Worm (Caenorhabditis elegans) whole organism, L2 larva: ENCODE results near the gene ZK930.4.

Experiments used
- C34F6.9 ChIP-seq: fragments of 150-350 bp; optimal IDR thresholded peaks from 2 replicates; lab custom pipeline; 2014; ENCODE audit warnings: missing biosample characterization, missing genetic modification characterization
- F13H6.1 ChIP-seq: sonication (generic microtip); optimal IDR thresholded peaks from 2 replicates; lab custom pipeline; 2016; ENCODE audit warnings: missing genetic modification characterization, missing compliant biosample characterization
- Y55F3AM.14 ChIP-seq: fragments of 200-800 bp; sonication (Bioruptor generic); optimal IDR thresholded peaks from 2 replicates; lab custom pipeline; 2018; ENCODE audit warnings: mild to moderate bottlenecking, missing genetic modification characterization, missing compliant biosample characterization
- alr-1 ChIP-seq: fragments of 150-350 bp; optimal IDR thresholded peaks from 2 replicates; lab custom pipeline; 2014; ENCODE audit warnings: missing biosample characterization, missing genetic modification characterization
- aly-2 ChIP-seq: fragments of 150-350 bp; optimal IDR thresholded peaks from 2 replicates; lab custom pipeline; 2014; ENCODE audit warnings: missing biosample characterization, missing genetic modification characterization
- ceh-16 ChIP-seq: fragments of 150-350 bp; optimal IDR thresholded peaks from 2 replicates; lab custom pipeline; 2014; ENCODE audit warnings: missing biosample characterization, missing genetic modification characterization
- egl-27 ChIP-seq: sonication (generic microtip); optimal IDR thresholded peaks from 3 replicates; lab custom pipeline; 2017; ENCODE audit warnings: missing biosample characterization, missing genetic modification reagents, missing genetic modification characterization
- elt-1 ChIP-seq: fragments of 150-350 bp; optimal IDR thresholded peaks from 2 replicates; lab custom pipeline; 2014; ENCODE audit warnings: missing biosample characterization, missing genetic modification characterization
- elt-3 ChIP-seq: sonication (generic microtip); optimal IDR thresholded peaks from 2 replicates; lab custom pipeline; 2017; ENCODE audit warnings: missing biosample characterization, missing genetic modification characterization
- lin-11 ChIP-seq: fragments of 150-350 bp; sonication (generic microtip); optimal IDR thresholded peaks from 2 replicates; lab custom pipeline; 2014; ENCODE audit warnings: missing biosample characterization, missing genetic modification characterization, inconsistent platforms, mixed read lengths
- lin-13 ChIP-seq: fragments of 150-350 bp; optimal IDR thresholded peaks from 2 replicates; lab custom pipeline; 2014; ENCODE audit warnings: missing biosample characterization, missing genetic modification reagents, missing genetic modification characterization
- lin-39 ChIP-seq: fragments of 150-350 bp; optimal IDR thresholded peaks from 2 replicates; lab custom pipeline; 2014; ENCODE audit warnings: missing biosample characterization, missing genetic modification reagents, missing genetic modification characterization
- mab-5 ChIP-seq: fragments of 150-350 bp; optimal IDR thresholded peaks from 2 replicates; lab custom pipeline; 2014; ENCODE audit warnings: missing biosample characterization, missing genetic modification characterization
- mdl-1 ChIP-seq, 2 experiments: fragments of 150-350 bp in 1 of 2; sonication (generic microtip) in 1 of 2; optimal IDR thresholded peaks; 2 replicates each; lab custom pipeline; 2017; ENCODE audit warnings: missing biosample characterization in 2 of 2, missing genetic modification characterization in 2 of 2
- nhr-11 ChIP-seq: fragments of 150-350 bp; optimal IDR thresholded peaks from 2 replicates; lab custom pipeline; 2014; ENCODE audit warnings: missing biosample characterization, missing genetic modification characterization
- nhr-12 ChIP-seq: fragments of 150-350 bp; optimal IDR thresholded peaks from 2 replicates; lab custom pipeline; 2014; ENCODE audit warnings: missing biosample characterization, missing genetic modification characterization
- nhr-129 ChIP-seq: fragments of 150-350 bp; optimal IDR thresholded peaks from 2 replicates; lab custom pipeline; 2014; ENCODE audit warnings: missing biosample characterization, missing genetic modification characterization
- nhr-23 ChIP-seq: fragments of 150-350 bp; optimal IDR thresholded peaks from 2 replicates; lab custom pipeline; 2014; ENCODE audit warnings: missing biosample characterization, missing genetic modification reagents, missing genetic modification characterization
- nhr-25 ChIP-seq: fragments of 150-350 bp; sonication (generic microtip); optimal IDR thresholded peaks from 3 replicates; lab custom pipeline; 2014; ENCODE audit warnings: missing biosample characterization, missing genetic modification characterization
- nhr-6 ChIP-seq: fragments of 150-350 bp; optimal IDR thresholded peaks from 2 replicates; lab custom pipeline; 2014; ENCODE audit warnings: missing biosample characterization, missing genetic modification characterization
- nhr-77 ChIP-seq: fragments of 150-350 bp; optimal IDR thresholded peaks from 2 replicates; lab custom pipeline; 2014; ENCODE audit warnings: missing biosample characterization, missing genetic modification characterization
- peb-1 ChIP-seq: fragments of 150-350 bp; optimal IDR thresholded peaks from 2 replicates; lab custom pipeline; 2014; ENCODE audit warnings: missing biosample characterization, missing genetic modification characterization
- sem-4 ChIP-seq: fragments of 150-350 bp; optimal IDR thresholded peaks from 2 replicates; lab custom pipeline; 2014; ENCODE audit warnings: missing biosample characterization, missing genetic modification reagents, missing genetic modification characterization
- skn-1 ChIP-seq: sonication (generic microtip); optimal IDR thresholded peaks from 2 replicates; lab custom pipeline; 2017; ENCODE audit warnings: missing biosample characterization, missing genetic modification characterization
- sma-3 ChIP-seq: sonication (generic microtip); optimal IDR thresholded peaks from 2 replicates; lab custom pipeline; 2016; ENCODE audit warnings: missing genetic modification reagents, missing genetic modification characterization, missing compliant biosample characterization
- unc-39 ChIP-seq: fragments of 150-350 bp; optimal IDR thresholded peaks from 2 replicates; lab custom pipeline; 2014; ENCODE audit warnings: missing biosample characterization, missing genetic modification characterization
- unc-55 ChIP-seq: fragments of 150-350 bp; sonication (generic microtip); optimal IDR thresholded peaks from 3 replicates; lab custom pipeline; 2014; ENCODE audit warnings: missing biosample characterization, missing genetic modification reagents, missing genetic modification characterization
- unc-62 ChIP-seq: fragments of 150-350 bp; optimal IDR thresholded peaks from 2 replicates; lab custom pipeline; 2014; ENCODE audit warnings: missing biosample characterization, missing genetic modification reagents, missing genetic modification characterization
- zag-1 ChIP-seq: fragments of 150-350 bp; optimal IDR thresholded peaks from 2 replicates; lab custom pipeline; 2014; ENCODE audit warnings: missing biosample characterization, missing genetic modification characterization
- ztf-11 ChIP-seq: sonication (generic microtip); optimal IDR thresholded peaks from 2 replicates; lab custom pipeline; 2017; ENCODE audit warnings: missing biosample characterization, missing genetic modification characterization
- ztf-4 ChIP-seq: fragments of 150-350 bp; optimal IDR thresholded peaks from 2 replicates; lab custom pipeline; 2014; ENCODE audit warnings: missing biosample characterization, missing genetic modification characterization

ZK930.4 gene

ce11 chrII:11883648-11884047 is 22.7 kb upstream of the ZK930.4 start, which contains the start of gene ZK930.6:
Gene ZK930.6, plus strand, starts transcription at chrII:11883948.
- TF ChIP-seq lin-11 (no peak), lin-13 (GFP tag; lab: Kevin White, UChicago) (no peak), nhr-129 (tag; lab: Kevin White, UChicago) (no peak), unc-39 (tag; lab: Kevin White, UChicago) (no peak), nhr-11 (no peak), ztf-11 (tag; lab: Kevin White, UChicago) (no peak), sem-4 (no peak), nhr-6 (tag; lab: Kevin White, UChicago) (no peak), unc-62 (no peak), mab-5 (tag; lab: Kevin White, UChicago) (no peak), nhr-12 (tag; lab: Kevin White, UChicago) (no peak), C34F6.9 (tag; lab: Kevin White, UChicago) (no peak)

DNA sequence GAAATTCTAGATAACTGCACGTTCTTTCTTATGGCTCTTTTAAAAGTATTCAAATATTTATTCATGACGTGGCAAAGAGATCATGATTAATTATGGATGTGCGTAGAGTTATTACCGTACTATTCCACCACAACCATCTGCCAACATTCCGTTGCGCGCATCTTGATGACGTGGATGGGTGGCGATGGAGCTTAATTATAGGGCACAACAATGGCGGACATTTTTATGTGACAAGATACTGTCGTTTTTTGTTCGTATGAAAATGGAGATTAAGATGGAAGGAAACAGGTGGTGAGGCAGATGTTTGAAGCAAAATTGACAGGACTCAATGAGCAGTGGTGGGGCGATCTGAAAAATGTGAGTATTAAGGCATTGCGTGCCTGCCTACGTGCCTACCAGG is 18.6 kb upstream of the ZK930.4 start:
- TF ChIP-seq sem-4 (no peak), F13H6.1 (tag; lab: Kevin White, UChicago) (no peak), egl-27 (tag; lab: Kevin White, UChicago) (no peak), unc-55 (GFP tag; lab: Kevin White, UChicago) (no peak), lin-11 (no peak), C34F6.9 (tag; lab: Kevin White, UChicago) (no peak), Y55F3AM.14 (GFP tag; lab: Kevin White, UChicago) (no peak), ztf-4 (tag; lab: Kevin White, UChicago) (no peak), sma-3 (no peak), unc-39 (tag; lab: Kevin White, UChicago) (no peak)
- TF ChIP-seq, all 48 proteins: peak for 0

ce11 chrII:11888150-11888549 is 18.2 kb upstream of the ZK930.4 start:
- peak; percentile 35 for TF ChIP-seq ceh-16
- no peak for TF ChIP-seq nhr-77 (tag; lab: Kevin White, UChicago)
- peak; percentile 48 for TF ChIP-seq elt-1 (tag; lab: Kevin White, UChicago)

DNA sequence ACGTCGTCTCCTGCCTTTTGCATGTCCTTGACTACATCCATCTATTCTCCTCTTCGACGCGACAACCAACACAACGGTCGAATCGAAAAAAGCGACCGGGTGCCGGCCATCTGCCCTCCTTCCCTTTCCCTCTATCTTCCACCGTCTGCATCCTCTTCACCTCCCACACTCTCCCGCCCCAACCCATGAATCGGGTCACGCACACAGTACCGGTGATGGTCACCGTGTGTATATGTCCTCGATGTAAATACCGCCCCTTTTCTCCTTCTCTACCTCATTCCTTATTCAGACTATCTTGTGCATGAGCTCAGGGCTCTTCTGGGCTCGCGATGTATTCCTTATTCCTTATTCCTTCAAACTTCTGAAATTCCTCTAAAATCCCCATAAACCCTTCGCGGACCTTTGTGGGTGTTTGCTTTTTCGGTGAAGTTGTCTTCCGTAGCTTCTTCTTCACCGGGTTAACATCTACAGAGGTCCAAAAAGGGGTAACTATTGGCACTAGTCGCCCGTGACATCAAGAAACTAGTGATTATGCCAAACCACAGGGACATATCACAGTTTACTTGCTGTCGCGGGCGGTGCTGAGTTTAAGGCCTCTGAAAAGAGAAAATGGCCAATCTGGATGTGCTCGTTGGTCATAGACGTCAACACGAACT is 16.8 kb upstream of the ZK930.4 start:
- peak; percentile 25 for TF ChIP-seq sma-3
- TF ChIP-seq nhr-25 (tag; lab: Kevin White, UChicago): peak; percentile 42
- TF ChIP-seq unc-55 (GFP tag; lab: Kevin White, UChicago): no peak

DNA sequence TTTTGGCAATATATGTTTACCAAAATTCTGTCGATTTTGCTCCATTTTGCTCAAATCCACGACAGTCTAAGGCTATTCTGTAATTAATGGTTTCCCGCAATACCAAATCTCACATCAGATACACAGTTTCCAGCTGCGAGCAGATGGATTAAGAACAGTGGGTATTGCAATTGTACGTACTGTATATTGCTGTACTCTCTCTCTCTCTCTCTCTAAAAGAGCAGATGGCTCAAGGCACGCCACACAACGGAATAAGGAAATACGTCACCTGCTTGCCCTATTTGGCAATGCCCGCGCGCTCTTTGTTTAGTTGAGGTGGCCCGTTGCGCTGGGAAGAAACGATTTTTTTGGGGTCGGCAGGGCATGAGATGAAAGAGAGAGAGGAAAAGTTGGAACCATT is 15.7 kb upstream of the ZK930.4 start:
- TF ChIP-seq nhr-6 (tag; lab: Kevin White, UChicago) (no peak), nhr-11 (no peak), zag-1 (tag; lab: Kevin White, UChicago) (no peak), unc-39 (tag; lab: Kevin White, UChicago) (no peak), ceh-16 (no peak), unc-62 (no peak), Y55F3AM.14 (GFP tag; lab: Kevin White, UChicago) (no peak), peb-1 (tag; lab: Kevin White, UChicago) (no peak), lin-11 (no peak), sma-3 (no peak), mab-5 (tag; lab: Kevin White, UChicago) (no peak), nhr-77 (tag; lab: Kevin White, UChicago) (no peak), egl-27 (tag; lab: Kevin White, UChicago) (no peak)

DNA sequence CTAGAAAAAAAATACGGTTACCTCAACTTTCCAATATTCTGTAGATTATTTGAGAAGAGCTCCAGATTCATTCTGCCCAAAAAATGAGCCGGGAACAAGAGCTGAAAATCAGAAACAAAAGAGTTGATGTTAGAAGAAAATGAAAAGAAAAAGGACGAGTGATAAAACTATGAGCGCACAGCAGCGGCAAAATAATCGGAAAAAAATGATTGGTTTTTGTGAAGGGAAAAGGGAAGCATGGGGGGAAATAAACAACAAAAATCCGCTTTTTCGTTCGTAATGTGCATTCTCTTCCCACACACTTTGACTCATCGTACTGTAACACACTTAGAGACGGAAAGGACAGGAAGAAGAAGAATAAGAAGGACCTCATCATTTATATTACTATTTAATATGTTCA is 13.0 kb upstream of the ZK930.4 start, which contains the start of gene ZK930.2:
TSS of gene ZK930.2 (minus strand) at position 101 of the 400 bp plus-strand sequence.
- TF ChIP-seq ceh-16 (no peak), nhr-25 (tag; lab: Kevin White, UChicago) (no peak), lin-13 (GFP tag; lab: Kevin White, UChicago) (no peak), nhr-6 (tag; lab: Kevin White, UChicago) (no peak), C34F6.9 (tag; lab: Kevin White, UChicago) (no peak), elt-1 (tag; lab: Kevin White, UChicago) (no peak), peb-1 (tag; lab: Kevin White, UChicago) (no peak), skn-1 (tag; lab: Kevin White, UChicago) (no peak), egl-27 (tag; lab: Kevin White, UChicago) (no peak), sem-4 (no peak), mdl-1 (tag; optimal IDR thresholded peaks at IDR 0.05; lab: Kevin White, UChicago) (no peak), nhr-23 (tag; lab: Kevin White, UChicago) (no peak), alr-1 (tag; lab: Kevin White, UChicago) (no peak), elt-3 (tag; lab: Kevin White, UChicago) (no peak), ztf-4 (tag; lab: Kevin White, UChicago) (no peak), nhr-77 (tag; lab: Kevin White, UChicago) (no peak), lin-39 (tag; lab: Kevin White, UChicago) (no peak), aly-2 (no peak)
